Worm (Caenorhabditis elegans) whole organism, L3 larva: ENCODE results near the gene tin-9.1.

Experiments
- ZK546.5 ChIP-seq: sonication (generic microtip); optimal IDR thresholded peaks from 2 replicates; lab custom pipeline; 2017; ENCODE audit warnings: missing biosample characterization, missing genetic modification characterization
- ceh-82 ChIP-seq: fragments of 150-350 bp; optimal IDR thresholded peaks from 2 replicates; lab custom pipeline; 2014; ENCODE audit warnings: missing biosample characterization, missing genetic modification characterization
- elt-1 ChIP-seq: fragments of 150-350 bp; optimal IDR thresholded peaks from 2 replicates; lab custom pipeline; 2014; ENCODE audit warnings: missing biosample characterization, missing genetic modification characterization
- elt-2 ChIP-seq: sonication (generic microtip); optimal IDR thresholded peaks from 2 replicates; lab custom pipeline; 2016; ENCODE audit warnings: missing genetic modification reagents, mild to moderate bottlenecking, missing genetic modification characterization, missing compliant biosample characterization
- elt-3 ChIP-seq, 3 experiments: fragments of 150-350 bp in 1 of 3; sonication (generic microtip) in 2 of 3; optimal IDR thresholded peaks; 2 replicates in 2 of 3; 4 replicates in 1 of 3; lab custom pipeline; 2014 to 2017; ENCODE audit warnings: missing biosample characterization in 3 of 3, missing genetic modification characterization in 3 of 3
- nfya-1 ChIP-seq: sonication (generic microtip); optimal IDR thresholded peaks from 2 replicates; lab custom pipeline; 2017; ENCODE audit warnings: missing genetic modification characterization, mild to moderate bottlenecking, missing compliant biosample characterization, antibody characterized with exemption, moderate library complexity; ENCODE audit not compliant: insufficient read depth
- nhr-237 ChIP-seq: fragments of 150-350 bp; optimal IDR thresholded peaks from 2 replicates; lab custom pipeline; 2014; ENCODE audit warnings: missing biosample characterization, missing genetic modification characterization
- nhr-28 ChIP-seq: fragments of 150-350 bp; optimal IDR thresholded peaks from 2 replicates; lab custom pipeline; 2014; ENCODE audit warnings: missing biosample characterization, missing genetic modification characterization
- nhr-67 ChIP-seq: fragments of 150-350 bp; optimal IDR thresholded peaks from 2 replicates; lab custom pipeline; 2014; ENCODE audit warnings: missing biosample characterization, missing genetic modification characterization
- nhr-77 ChIP-seq: fragments of 150-350 bp; optimal IDR thresholded peaks from 2 replicates; lab custom pipeline; 2014; ENCODE audit warnings: missing biosample characterization, missing genetic modification characterization
- pqm-1 ChIP-seq: fragments of 150-350 bp; optimal IDR thresholded peaks from 2 replicates; lab custom pipeline; 2017; ENCODE audit warnings: missing biosample characterization, missing genetic modification characterization, inconsistent platforms
- sea-2 ChIP-seq: fragments of 150-350 bp; sonication (generic microtip); optimal IDR thresholded peaks from 4 replicates; lab custom pipeline; 2014; ENCODE audit warnings: missing biosample characterization, missing genetic modification reagents, missing genetic modification characterization
- snpc-4 ChIP-seq: fragments of 150-350 bp; optimal IDR thresholded peaks from 2 replicates; lab custom pipeline; 2014; ENCODE audit warnings: missing biosample characterization, missing genetic modification characterization
- unc-62 ChIP-seq: fragments of 150-350 bp; sonication (generic microtip); optimal IDR thresholded peaks from 4 replicates; lab custom pipeline; 2014; ENCODE audit warnings: missing biosample characterization, missing genetic modification reagents, missing genetic modification characterization

DNA sequence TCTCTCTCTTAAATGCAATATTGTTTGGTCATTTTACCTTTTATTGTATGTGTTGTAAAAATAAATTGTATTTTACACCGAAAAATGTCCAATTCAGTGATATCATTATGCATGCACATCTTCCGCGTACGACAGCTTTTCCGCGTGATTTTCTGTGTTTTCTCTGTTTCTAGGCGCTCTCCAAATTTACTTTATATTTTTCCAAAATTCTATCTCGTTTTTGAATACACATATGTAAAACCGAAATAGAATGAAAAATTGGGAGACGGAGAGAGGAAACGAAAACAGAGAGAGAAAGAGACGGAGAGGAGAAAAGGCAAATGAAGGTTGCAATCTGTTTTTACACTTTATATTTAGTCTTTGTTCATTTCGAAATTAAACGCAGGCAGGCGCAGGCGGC, 27.9 kb downstream of the tin-9.1 start:
- TF ChIP-seq nhr-67 (tag; lab: Kevin White, UChicago): no peak
- TF ChIP-seq elt-2 (tag; lab: Kevin White, UChicago): peak; percentile 47
- TF ChIP-seq nhr-77 (tag; lab: Kevin White, UChicago): no peak
- TF ChIP-seq elt-3 (tag; optimal IDR thresholded peaks at IDR 0.05; lab: Kevin White, UChicago): no peak
- no peak for TF ChIP-seq nhr-237 (tag; lab: Kevin White, UChicago)
- no peak for TF ChIP-seq ZK546.5
- peak; percentile 57 for TF ChIP-seq nfya-1 (tag; lab: Kevin White, UChicago)
- TF ChIP-seq ceh-82: no peak
- TF ChIP-seq elt-1: no peak
- no peak for TF ChIP-seq unc-62 (GFP tag; lab: Kevin White, UChicago)
- no peak for TF ChIP-seq nhr-28 (tag; lab: Kevin White, UChicago)
- TF ChIP-seq snpc-4 (tag; lab: Kevin White, UChicago): no peak
- no peak for TF ChIP-seq sea-2 (GFP tag; lab: Kevin White, UChicago)
- TF ChIP-seq pqm-1: peak; percentile 68
